Fruit fly (Drosophila melanogaster): ENCODE results near the gene CG15498.
A peak's percentile ranks its signal among the peaks of the same experiment; 100 is the strongest.

The CG15498 gene

dm6 chr3R:21586914-21587459, 18.0 kb upstream of the CG15498 start:
- TF ChIP-seq CG8478 (optimal IDR thresholded peaks at IDR 0.05), result no peak
- no peak for TF ChIP-seq CTCF (optimal IDR thresholded peaks at IDR 0.05)

DNA sequence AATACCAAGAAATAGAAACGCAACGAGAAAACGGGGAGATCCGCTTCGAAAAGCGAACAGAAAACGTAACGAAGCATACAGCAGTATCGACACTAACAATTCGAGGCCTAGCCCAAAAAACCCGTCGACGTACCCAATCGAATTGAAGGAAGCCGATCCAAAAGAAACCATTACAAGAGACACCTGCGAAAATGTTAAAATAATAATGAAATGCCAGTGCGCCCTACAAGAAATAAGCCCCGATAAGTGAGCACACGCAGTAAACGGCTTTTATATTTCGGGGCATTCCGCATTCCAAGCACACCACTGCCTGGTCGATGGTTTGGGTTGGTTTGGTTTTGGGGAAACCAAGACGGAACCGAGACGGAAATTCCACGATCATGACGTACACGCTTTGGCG, 17.4 kb upstream of the CG15498 start:
- TF ChIP-seq CTCF (optimal IDR thresholded peaks at IDR 0.05), result no peak
- no peak for TF ChIP-seq CG8478 (optimal IDR thresholded peaks at IDR 0.05)

DNA sequence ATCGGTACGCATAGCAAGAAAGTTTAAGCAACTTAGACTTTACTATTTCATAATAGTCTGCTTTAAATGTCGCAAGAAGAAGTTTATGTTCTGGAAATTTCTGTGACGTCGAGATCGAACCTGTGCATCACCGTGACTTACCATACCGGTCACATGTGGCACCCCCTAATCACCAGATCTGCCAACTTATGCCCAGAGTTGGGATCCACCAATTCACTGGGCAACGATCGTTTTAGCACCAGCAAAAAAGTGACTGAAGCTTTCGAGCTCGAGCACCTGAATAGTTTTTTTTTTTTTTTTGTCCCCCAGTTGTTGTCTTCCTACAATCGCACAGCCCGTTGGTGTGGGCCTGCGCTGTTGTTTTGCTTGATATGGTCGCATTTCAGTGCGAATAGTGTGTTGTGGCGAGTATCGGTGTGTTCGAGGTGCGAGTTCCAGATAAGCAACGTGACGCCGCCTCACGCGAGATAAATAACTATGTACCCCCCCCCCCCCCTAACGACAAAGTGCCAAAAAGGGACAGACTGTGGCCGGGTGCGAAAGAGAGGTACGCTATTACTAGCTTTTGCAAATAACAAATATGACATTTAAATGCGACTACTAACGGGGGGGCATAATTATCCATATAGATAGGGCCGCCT, 15.5 kb upstream of the CG15498 start:
- TF ChIP-seq CG8478 (optimal IDR thresholded peaks at IDR 0.05), result no peak
- no peak for TF ChIP-seq CTCF (optimal IDR thresholded peaks at IDR 0.05)

dm6 chr3R:21583603-21584218, 14.8 kb upstream of the CG15498 start:
- TF ChIP-seq CTCF (optimal IDR thresholded peaks at IDR 0.05) (no peak), CG8478 (optimal IDR thresholded peaks at IDR 0.05) (no peak)

DNA sequence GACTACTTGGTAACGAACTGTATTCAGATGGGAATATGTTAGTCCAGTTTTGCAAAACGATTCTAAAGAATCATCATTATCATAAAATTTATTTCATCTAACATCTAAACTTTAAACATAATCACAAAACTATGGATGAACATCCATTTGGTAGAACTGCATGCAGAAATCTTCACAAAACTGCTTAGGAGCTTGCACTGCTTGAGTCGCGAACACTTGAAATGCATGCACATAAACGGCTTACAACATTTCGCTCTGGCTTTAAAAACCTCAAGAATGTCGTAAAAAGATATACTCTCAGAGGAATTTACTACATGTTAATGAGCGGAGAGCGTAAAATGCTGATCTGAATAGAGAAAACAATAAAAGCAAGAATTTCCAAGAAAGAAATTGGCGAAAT, 14.1 kb upstream of the CG15498 start:
- no peak for TF ChIP-seq CG8478 (optimal IDR thresholded peaks at IDR 0.05)
- TF ChIP-seq CTCF (optimal IDR thresholded peaks at IDR 0.05), result no peak

DNA sequence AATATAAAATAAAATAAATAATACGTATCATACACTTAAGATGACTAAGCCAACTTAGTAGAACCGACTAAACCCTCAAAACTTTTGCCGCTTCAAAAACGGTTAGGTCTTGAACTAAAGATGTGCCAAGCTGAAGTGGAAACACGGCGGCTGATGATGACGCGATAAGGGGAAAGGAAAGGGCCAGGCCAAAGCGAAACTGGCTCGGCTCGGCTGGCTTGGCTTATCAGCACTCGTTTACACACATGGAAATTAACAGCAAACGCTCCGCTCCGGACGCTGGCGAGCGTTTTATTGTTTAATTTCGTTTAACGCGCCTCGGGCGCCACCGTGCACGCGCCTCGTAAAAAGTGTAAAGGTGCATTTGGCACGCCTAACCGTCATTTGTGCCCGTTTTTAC, 13.7 kb upstream of the CG15498 start:
- TF ChIP-seq CG8478 (optimal IDR thresholded peaks at IDR 0.05) (no peak), CTCF (optimal IDR thresholded peaks at IDR 0.05) (no peak)

- TF ChIP-seq CG8478 (optimal IDR thresholded peaks at IDR 0.05) (no peak), CTCF (optimal IDR thresholded peaks at IDR 0.05) (peak in 1 of 2 experiments; percentile 11)
Measured at dm6 chr3R:21582124-21582474, 13.2 kb upstream of the CG15498 start.

- TF ChIP-seq CTCF (optimal IDR thresholded peaks at IDR 0.05), result no peak
- TF ChIP-seq CG8478 (optimal IDR thresholded peaks at IDR 0.05), result no peak
Measured at dm6 chr3R:21581365-21582123, 12.6 kb upstream of the CG15498 start.

DNA sequence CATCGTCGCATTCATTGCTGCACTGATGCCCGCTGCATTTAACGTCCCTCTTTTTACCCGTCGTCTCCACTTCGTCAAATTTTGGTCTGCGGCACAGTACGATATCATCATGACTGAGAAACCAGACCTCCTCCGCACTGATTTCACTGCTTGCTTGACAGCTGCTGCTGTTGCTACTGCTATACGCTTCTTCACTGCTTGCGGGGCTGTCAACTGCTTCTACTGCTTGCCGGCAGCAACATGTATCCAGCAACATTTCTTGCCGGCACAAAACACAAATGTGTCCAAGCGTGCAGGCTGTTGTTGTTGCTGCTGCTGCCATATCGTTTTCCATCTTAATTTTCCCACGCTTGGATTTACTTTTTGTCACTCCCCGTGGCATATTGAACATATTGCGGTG, 11.1 kb upstream of the CG15498 start:
- TF ChIP-seq CTCF (optimal IDR thresholded peaks at IDR 0.05), result peak; percentile 46 to 59
- no peak for TF ChIP-seq CG8478 (optimal IDR thresholded peaks at IDR 0.05)

- no peak for TF ChIP-seq CTCF (optimal IDR thresholded peaks at IDR 0.05)
- TF ChIP-seq CG8478 (optimal IDR thresholded peaks at IDR 0.05), result no peak
Measured at dm6 chr3R:21566784-21567183, 2.2 kb downstream of the CG15498 start.

- no peak for TF ChIP-seq CG8478 (optimal IDR thresholded peaks at IDR 0.05)
- no peak for TF ChIP-seq CTCF (optimal IDR thresholded peaks at IDR 0.05)
Measured at dm6 chr3R:21566367-21566766, 2.6 kb downstream of the CG15498 start.

DNA sequence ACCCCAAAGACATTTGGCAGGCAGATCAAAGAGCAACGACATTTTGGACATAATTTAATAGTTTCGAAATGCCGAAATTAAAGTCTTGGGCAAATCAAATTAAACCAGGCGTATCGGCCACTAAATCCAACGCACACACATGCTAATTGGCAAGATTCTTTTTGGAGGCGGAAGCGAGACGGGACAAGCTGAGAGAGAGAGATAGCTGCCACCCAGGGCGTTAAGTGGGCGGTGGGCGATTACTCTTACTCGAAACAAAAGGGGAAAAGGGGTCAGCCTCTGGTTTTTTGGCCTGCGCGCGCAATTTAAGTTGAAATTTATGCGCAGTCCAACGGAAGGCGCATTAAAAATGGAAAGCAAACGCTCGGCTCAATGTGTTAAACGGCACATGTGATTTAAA, 5.6 kb downstream of the CG15498 start:
- TF ChIP-seq CTCF (optimal IDR thresholded peaks at IDR 0.05) (no peak), CG8478 (optimal IDR thresholded peaks at IDR 0.05) (no peak)

DNA sequence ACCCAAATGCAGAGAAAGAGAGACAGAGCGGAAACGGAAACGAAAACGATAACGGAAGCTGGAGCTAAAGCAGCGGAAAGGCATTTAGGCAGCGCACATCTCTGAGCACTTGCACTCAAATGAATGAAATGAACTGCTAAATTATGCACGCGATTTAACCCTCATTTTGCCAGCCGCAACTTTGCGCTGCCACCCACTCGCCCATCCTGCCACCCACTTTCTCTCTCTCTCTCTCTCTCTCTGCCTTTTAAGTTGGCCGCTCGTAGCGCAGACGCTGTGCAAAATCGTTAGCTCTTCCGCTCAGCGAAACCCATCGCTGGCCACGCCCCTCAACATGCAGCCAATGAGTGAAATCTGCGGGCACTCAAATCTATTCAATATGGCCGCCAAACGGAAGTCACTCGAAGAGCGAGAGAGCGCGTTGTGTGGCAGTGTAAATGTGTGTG, 7.5 kb downstream of the CG15498 start:
- TF ChIP-seq CG8478 (optimal IDR thresholded peaks at IDR 0.05), result no peak
- no peak for TF ChIP-seq CTCF (optimal IDR thresholded peaks at IDR 0.05)

DNA sequence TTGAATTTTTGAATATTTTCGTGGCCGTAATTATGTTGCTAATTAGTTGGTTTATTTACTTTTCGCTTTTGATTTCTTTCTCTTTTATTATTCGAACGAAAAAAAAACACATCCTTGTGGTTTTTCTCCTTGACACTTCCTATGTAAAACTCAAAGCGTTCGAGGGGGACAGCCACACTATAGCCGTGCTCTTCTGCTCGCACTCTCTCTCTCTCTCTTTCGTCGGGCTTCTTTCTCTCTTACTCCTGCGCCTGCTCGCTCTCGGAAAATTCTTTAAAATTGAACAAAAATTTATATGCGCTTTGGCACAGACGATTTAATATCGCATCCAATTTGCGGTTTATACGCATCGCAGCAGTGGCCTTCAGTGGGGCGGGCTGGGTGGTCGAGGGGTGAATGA, 11.1 kb downstream of the CG15498 start:
- no peak for TF ChIP-seq CG8478 (optimal IDR thresholded peaks at IDR 0.05)
- no peak for TF ChIP-seq CTCF (optimal IDR thresholded peaks at IDR 0.05)

DNA sequence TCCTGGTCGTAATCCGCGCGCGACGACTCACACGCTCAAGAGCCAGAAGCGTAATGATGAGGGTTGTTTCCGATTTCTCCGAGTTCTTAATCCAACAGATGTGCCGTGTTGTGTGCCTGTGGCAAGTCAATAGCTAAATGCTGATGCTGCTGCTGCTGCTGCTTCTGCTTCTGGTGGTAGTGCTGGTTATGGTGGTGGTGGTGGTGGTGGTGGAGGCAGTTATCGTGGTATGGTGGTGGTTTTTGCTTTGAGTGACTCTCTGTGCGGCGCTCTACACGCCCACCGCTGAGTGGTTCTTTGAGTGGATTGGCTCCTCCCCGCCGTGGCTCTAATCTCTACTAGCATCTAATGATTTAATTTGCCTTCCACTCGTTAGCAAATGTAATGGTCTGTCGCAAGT, 11.9 kb downstream of the CG15498 start, which contains the start of gene slou:
Gene slou (minus strand): TSS at position 131 of the 400 bp plus-strand sequence.
- TF ChIP-seq CG8478 (optimal IDR thresholded peaks at IDR 0.05) (no peak), CTCF (optimal IDR thresholded peaks at IDR 0.05) (no peak)

DNA sequence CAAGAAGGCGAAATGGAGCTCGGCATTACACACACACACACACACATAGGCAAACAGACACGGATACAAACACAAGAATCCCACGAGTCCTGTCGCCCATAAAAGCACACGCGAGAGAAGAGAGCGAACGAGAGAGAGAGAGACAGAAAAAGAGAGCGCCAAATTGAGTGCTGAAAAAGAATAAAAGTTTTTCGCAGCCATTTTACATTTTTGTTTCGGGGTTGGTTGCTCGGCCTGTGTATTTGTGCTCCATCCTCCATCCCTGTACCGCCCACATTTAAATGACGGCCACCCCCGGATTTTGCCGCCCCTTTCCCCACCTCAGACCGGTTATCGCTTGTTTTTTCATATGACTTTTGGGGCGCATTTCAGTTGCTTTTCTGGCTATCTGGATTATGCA, 17.4 kb downstream of the CG15498 start:
- TF ChIP-seq CG8478 (optimal IDR thresholded peaks at IDR 0.05) (no peak), CTCF (optimal IDR thresholded peaks at IDR 0.05) (no peak)
